Worm (Caenorhabditis elegans): ENCODE data around the gene ZK1128.3.
A peak's percentile ranks its signal among the peaks of the same experiment; 100 is the strongest.

Gene ZK1128.3

ce11 chrIII:10096525-10096972 lies 22.2 kb downstream of the ZK1128.3 start (continued):
- TF ChIP-seq egl-5 (tag; optimal IDR thresholded peaks at IDR 0.05) (peak; percentile 80), sea-2 (GFP tag; optimal IDR thresholded peaks at IDR 0.05) (no peak), ceh-28 (tag; optimal IDR thresholded peaks at IDR 0.05) (peak; percentile 95), ztf-4 (tag; optimal IDR thresholded peaks at IDR 0.05) (no peak), nhr-76 (tag; optimal IDR thresholded peaks at IDR 0.05) (no peak), pqm-1 (tag; optimal IDR thresholded peaks at IDR 0.05) (peak; percentile 72), lin-15B (tag; optimal IDR thresholded peaks at IDR 0.05) (peak; percentile 76), skn-1 (tag; optimal IDR thresholded peaks at IDR 0.05) (peak; percentile 62), unc-39 (tag; optimal IDR thresholded peaks at IDR 0.05) (no peak), nhr-23 (tag; optimal IDR thresholded peaks at IDR 0.05) (peak; percentile 79), nhr-12 (tag; optimal IDR thresholded peaks at IDR 0.05) (no peak), fkh-2 (tag; optimal IDR thresholded peaks at IDR 0.05) (no peak), ama-1 (optimal IDR thresholded peaks at IDR 0.05) (no peak), nfya-1 (tag; optimal IDR thresholded peaks at IDR 0.05; ENCODE audit: insufficient read depth) (peak; percentile 99), nhr-11 (tag; optimal IDR thresholded peaks at IDR 0.05) (peak; percentile 16), egl-27 (tag; optimal IDR thresholded peaks at IDR 0.05) (peak; percentile 47), nhr-237 (tag; optimal IDR thresholded peaks at IDR 0.05) (no peak), lin-39 (tag; optimal IDR thresholded peaks at IDR 0.05) (peak; percentile 83)

- TF ChIP-seq nfya-1 (tag; optimal IDR thresholded peaks at IDR 0.05; ENCODE audit: insufficient read depth) (peak; percentile 34), ztf-4 (tag; optimal IDR thresholded peaks at IDR 0.05) (no peak), elt-2 (tag; optimal IDR thresholded peaks at IDR 0.05) (peak; percentile 33), ama-1 (optimal IDR thresholded peaks at IDR 0.05) (peak; percentile 52), eor-1 (tag; optimal IDR thresholded peaks at IDR 0.05) (no peak), nhr-237 (tag; optimal IDR thresholded peaks at IDR 0.05) (no peak), daf-12 (tag; optimal IDR thresholded peaks at IDR 0.05) (no peak), pha-4 (tag; optimal IDR thresholded peaks at IDR 0.05) (peak; percentile 47)
These were observed 23.3 kb downstream of the ZK1128.3 start for ce11 chrIII:10095377-10095776.

- no peak for TF ChIP-seq mdl-1 (tag; optimal IDR thresholded peaks at IDR 0.05)
- TF ChIP-seq nhr-237 (tag; optimal IDR thresholded peaks at IDR 0.05), result no peak
- no peak for TF ChIP-seq ceh-28 (tag; optimal IDR thresholded peaks at IDR 0.05)
- TF ChIP-seq nfya-1 (tag; optimal IDR thresholded peaks at IDR 0.05; ENCODE audit: insufficient read depth), result peak; percentile 93
- no peak for TF ChIP-seq nhr-11 (tag; optimal IDR thresholded peaks at IDR 0.05)
- no peak for TF ChIP-seq ceh-9 (tag; optimal IDR thresholded peaks at IDR 0.05)
- TF ChIP-seq nhr-67 (tag; optimal IDR thresholded peaks at IDR 0.05), result no peak
- no peak for TF ChIP-seq fkh-2 (tag; optimal IDR thresholded peaks at IDR 0.05)
- TF ChIP-seq egl-5 (tag; optimal IDR thresholded peaks at IDR 0.05), result peak; percentile 6
- no peak for TF ChIP-seq eor-1 (tag; optimal IDR thresholded peaks at IDR 0.05)
- TF ChIP-seq aly-2 (tag; optimal IDR thresholded peaks at IDR 0.05), result no peak
- TF ChIP-seq unc-39 (tag; optimal IDR thresholded peaks at IDR 0.05), result no peak
- TF ChIP-seq hmg-11 (tag; optimal IDR thresholded peaks at IDR 0.05), result no peak
- TF ChIP-seq jun-1 (tag; optimal IDR thresholded peaks at IDR 0.05), result no peak
- peak; percentile 55 for TF ChIP-seq nhr-23 (tag; optimal IDR thresholded peaks at IDR 0.05)
- TF ChIP-seq skn-1 (tag; optimal IDR thresholded peaks at IDR 0.05), result no peak
- no peak for TF ChIP-seq ceh-16 (tag; optimal IDR thresholded peaks at IDR 0.05)
- no peak for TF ChIP-seq ceh-82 (tag; optimal IDR thresholded peaks at IDR 0.05)
- peak; percentile 63 for TF ChIP-seq nhr-43 (tag; optimal IDR thresholded peaks at IDR 0.05; ENCODE audit: poor library complexity, severe bottlenecking)
- no peak for TF ChIP-seq nhr-76 (tag; optimal IDR thresholded peaks at IDR 0.05)
- TF ChIP-seq fos-1 (tag; optimal IDR thresholded peaks at IDR 0.05), result no peak
- TF ChIP-seq ZK546.5 (tag; optimal IDR thresholded peaks at IDR 0.05), result no peak
- no peak for TF ChIP-seq unc-62 (GFP tag; optimal IDR thresholded peaks at IDR 0.05)
- TF ChIP-seq R02D3.7 (tag; optimal IDR thresholded peaks at IDR 0.05), result no peak
- TF ChIP-seq nhr-25 (tag; optimal IDR thresholded peaks at IDR 0.05), result peak; percentile 86
- TF ChIP-seq pqm-1 (tag; optimal IDR thresholded peaks at IDR 0.05), result no peak
- TF ChIP-seq mml-1 (tag; optimal IDR thresholded peaks at IDR 0.05), result no peak
- no peak for TF ChIP-seq egl-27 (tag; optimal IDR thresholded peaks at IDR 0.05)
- no peak for TF ChIP-seq daf-12 (tag; optimal IDR thresholded peaks at IDR 0.05)
- no peak for TF ChIP-seq nhr-28 (tag; optimal IDR thresholded peaks at IDR 0.05)
- TF ChIP-seq sea-2 (GFP tag; optimal IDR thresholded peaks at IDR 0.05), result no peak
- TF ChIP-seq tbx-2 (tag; optimal IDR thresholded peaks at IDR 0.05), result peak; percentile 11
- TF ChIP-seq snpc-4 (tag; optimal IDR thresholded peaks at IDR 0.05), result no peak
- TF ChIP-seq ztf-11 (tag; optimal IDR thresholded peaks at IDR 0.05), result no peak
- no peak for TF ChIP-seq elt-1 (tag; optimal IDR thresholded peaks at IDR 0.05)
- TF ChIP-seq elt-2 (tag; optimal IDR thresholded peaks at IDR 0.05), result no peak
- no peak for TF ChIP-seq elt-3 (tag; optimal IDR thresholded peaks at IDR 0.05)
- peak; percentile 51 for TF ChIP-seq lin-15B (tag; optimal IDR thresholded peaks at IDR 0.05)
- TF ChIP-seq fkh-10 (GFP tag; optimal IDR thresholded peaks at IDR 0.05), result no peak
- TF ChIP-seq lin-39 (tag; optimal IDR thresholded peaks at IDR 0.05), result peak; percentile 50
- no peak for TF ChIP-seq nhr-77 (tag; optimal IDR thresholded peaks at IDR 0.05)
- TF ChIP-seq ztf-4 (tag; optimal IDR thresholded peaks at IDR 0.05), result no peak
- no peak for TF ChIP-seq pha-4 (tag; optimal IDR thresholded peaks at IDR 0.05)
- peak; percentile 52 for TF ChIP-seq lsy-12 (tag; optimal IDR thresholded peaks at IDR 0.05)
- no peak for TF ChIP-seq zag-1 (tag; optimal IDR thresholded peaks at IDR 0.05)
- no peak for TF ChIP-seq ama-1 (optimal IDR thresholded peaks at IDR 0.05)
These were observed 24.2 kb downstream of the ZK1128.3 start for ce11 chrIII:10094538-10094937.
